Worm (Caenorhabditis elegans) whole organism, L3 larva: ENCODE measurements around the gene comt-4.

Experiments
- R02D3.7 ChIP-seq: fragments of 150-350 bp; optimal IDR thresholded peaks from 2 replicates; lab custom pipeline; 2014; ENCODE audit warnings: missing biosample characterization, missing genetic modification characterization
- ama-1 ChIP-seq: fragments of 150-350 bp; optimal IDR thresholded peaks from 2 replicates; lab custom pipeline; 2018
- ceh-16 ChIP-seq: sonication (generic microtip); optimal IDR thresholded peaks from 2 replicates; lab custom pipeline; 2017; ENCODE audit warnings: missing biosample characterization, missing genetic modification characterization
- ceh-28 ChIP-seq: fragments of 150-350 bp; optimal IDR thresholded peaks from 2 replicates; lab custom pipeline; 2014; ENCODE audit warnings: missing biosample characterization, missing genetic modification reagents, missing genetic modification characterization
- ceh-82 ChIP-seq: fragments of 150-350 bp; optimal IDR thresholded peaks from 2 replicates; lab custom pipeline; 2014; ENCODE audit warnings: missing biosample characterization, missing genetic modification characterization
- ceh-9 ChIP-seq: sonication (generic microtip); optimal IDR thresholded peaks from 2 replicates; lab custom pipeline; 2018; ENCODE audit warnings: missing biosample characterization, missing genetic modification characterization
- daf-12 ChIP-seq: fragments of 150-350 bp; optimal IDR thresholded peaks from 2 replicates; lab custom pipeline; 2014; ENCODE audit warnings: missing biosample characterization, missing genetic modification reagents, missing genetic modification characterization
- egl-27 ChIP-seq: sonication (generic microtip); optimal IDR thresholded peaks from 4 replicates; lab custom pipeline; 2017; ENCODE audit warnings: missing biosample characterization, missing genetic modification reagents, missing genetic modification characterization
- elt-1 ChIP-seq: fragments of 150-350 bp; optimal IDR thresholded peaks from 2 replicates; lab custom pipeline; 2014; ENCODE audit warnings: missing biosample characterization, missing genetic modification characterization
- elt-2 ChIP-seq: sonication (generic microtip); optimal IDR thresholded peaks from 2 replicates; lab custom pipeline; 2016; ENCODE audit warnings: missing genetic modification reagents, mild to moderate bottlenecking, missing genetic modification characterization, missing compliant biosample characterization
- elt-3 ChIP-seq, 3 experiments: fragments of 150-350 bp in 1 of 3; sonication (generic microtip) in 2 of 3; optimal IDR thresholded peaks; 2 replicates in 2 of 3; 4 replicates in 1 of 3; lab custom pipeline; 2014 to 2017; ENCODE audit warnings: missing biosample characterization in 3 of 3, missing genetic modification characterization in 3 of 3
- eor-1 ChIP-seq, 2 experiments: fragments of 150-350 bp; optimal IDR thresholded peaks; 2 replicates each; lab custom pipeline; 2014 to 2018; ENCODE audit warnings: missing biosample characterization in 2 of 2, missing genetic modification characterization in 2 of 2
- fkh-10 ChIP-seq: sonication (generic microtip); optimal IDR thresholded peaks from 2 replicates; lab custom pipeline; 2017; ENCODE audit warnings: missing biosample characterization, missing genetic modification reagents, missing genetic modification characterization
- fos-1 ChIP-seq: fragments of 150-350 bp; optimal IDR thresholded peaks from 2 replicates; lab custom pipeline; 2014; ENCODE audit warnings: missing biosample characterization, missing genetic modification characterization
- hmg-11 ChIP-seq: sonication (generic microtip); optimal IDR thresholded peaks from 2 replicates; lab custom pipeline; 2016; ENCODE audit warnings: missing genetic modification characterization, missing compliant biosample characterization
- jun-1 ChIP-seq: fragments of 150-350 bp; optimal IDR thresholded peaks from 2 replicates; lab custom pipeline; 2014; ENCODE audit warnings: missing biosample characterization, missing genetic modification reagents, missing genetic modification characterization
- lin-15B ChIP-seq: fragments of 150-350 bp; optimal IDR thresholded peaks from 2 replicates; lab custom pipeline; 2014; ENCODE audit warnings: missing biosample characterization, missing genetic modification characterization
- lsy-12 ChIP-seq: sonication (generic microtip); optimal IDR thresholded peaks from 2 replicates; lab custom pipeline; 2016; ENCODE audit warnings: mild to moderate bottlenecking, missing genetic modification characterization, missing compliant biosample characterization
- mdl-1 ChIP-seq: fragments of 150-350 bp; optimal IDR thresholded peaks from 2 replicates; lab custom pipeline; 2014; ENCODE audit warnings: missing biosample characterization, missing genetic modification characterization
- mml-1 ChIP-seq: fragments of 150-350 bp; sonication (generic microtip); optimal IDR thresholded peaks from 3 replicates; lab custom pipeline; 2014; ENCODE audit warnings: missing biosample characterization, missing genetic modification characterization
- nfya-1 ChIP-seq: sonication (generic microtip); optimal IDR thresholded peaks from 2 replicates; lab custom pipeline; 2017; ENCODE audit warnings: missing genetic modification characterization, mild to moderate bottlenecking, missing compliant biosample characterization, antibody characterized with exemption, moderate library complexity; ENCODE audit not compliant: insufficient read depth
- nhr-11 ChIP-seq: fragments of 150-350 bp; optimal IDR thresholded peaks from 2 replicates; lab custom pipeline; 2014; ENCODE audit warnings: missing biosample characterization, missing genetic modification characterization
- nhr-12 ChIP-seq: fragments of 150-350 bp; optimal IDR thresholded peaks from 2 replicates; lab custom pipeline; 2014; ENCODE audit warnings: missing biosample characterization, missing genetic modification characterization
- nhr-23 ChIP-seq: fragments of 150-350 bp; optimal IDR thresholded peaks from 2 replicates; lab custom pipeline; 2014; ENCODE audit warnings: missing biosample characterization, missing genetic modification reagents, missing genetic modification characterization
- nhr-28 ChIP-seq: fragments of 150-350 bp; optimal IDR thresholded peaks from 2 replicates; lab custom pipeline; 2014; ENCODE audit warnings: missing biosample characterization, missing genetic modification characterization
- nhr-43 ChIP-seq: sonication (generic microtip); optimal IDR thresholded peaks from 2 replicates; lab custom pipeline; 2016; ENCODE audit warnings: mild to moderate bottlenecking, missing genetic modification characterization, missing compliant biosample characterization; ENCODE audit not compliant: poor library complexity, severe bottlenecking
- nhr-67 ChIP-seq: fragments of 150-350 bp; optimal IDR thresholded peaks from 2 replicates; lab custom pipeline; 2014; ENCODE audit warnings: missing biosample characterization, missing genetic modification characterization
- nhr-77 ChIP-seq: fragments of 150-350 bp; optimal IDR thresholded peaks from 2 replicates; lab custom pipeline; 2014; ENCODE audit warnings: missing biosample characterization, missing genetic modification characterization
- pha-4 ChIP-seq: fragments of 150-350 bp; optimal IDR thresholded peaks from 2 replicates; lab custom pipeline; 2014; ENCODE audit warnings: missing biosample characterization, missing genetic modification reagents, missing genetic modification characterization
- sea-2 ChIP-seq: fragments of 150-350 bp; sonication (generic microtip); optimal IDR thresholded peaks from 4 replicates; lab custom pipeline; 2014; ENCODE audit warnings: missing biosample characterization, missing genetic modification reagents, missing genetic modification characterization
- snpc-4 ChIP-seq: fragments of 150-350 bp; optimal IDR thresholded peaks from 2 replicates; lab custom pipeline; 2014; ENCODE audit warnings: missing biosample characterization, missing genetic modification characterization
- tbx-2 ChIP-seq: sonication (generic microtip); optimal IDR thresholded peaks from 2 replicates; lab custom pipeline; 2016; ENCODE audit warnings: mild to moderate bottlenecking, missing genetic modification characterization, missing compliant biosample characterization
- unc-62 ChIP-seq: fragments of 150-350 bp; sonication (generic microtip); optimal IDR thresholded peaks from 4 replicates; lab custom pipeline; 2014; ENCODE audit warnings: missing biosample characterization, missing genetic modification reagents, missing genetic modification characterization
- zag-1 ChIP-seq: fragments of 150-350 bp; optimal IDR thresholded peaks from 2 replicates; lab custom pipeline; 2014; ENCODE audit warnings: missing biosample characterization, missing genetic modification characterization
- ztf-11 ChIP-seq: fragments of 150-350 bp; optimal IDR thresholded peaks from 2 replicates; lab custom pipeline; 2014; ENCODE audit warnings: missing biosample characterization, missing genetic modification characterization
- ztf-4 ChIP-seq: fragments of 150-350 bp; optimal IDR thresholded peaks from 2 replicates; lab custom pipeline; 2014; ENCODE audit warnings: missing biosample characterization, missing genetic modification characterization

comt-4 gene

DNA sequence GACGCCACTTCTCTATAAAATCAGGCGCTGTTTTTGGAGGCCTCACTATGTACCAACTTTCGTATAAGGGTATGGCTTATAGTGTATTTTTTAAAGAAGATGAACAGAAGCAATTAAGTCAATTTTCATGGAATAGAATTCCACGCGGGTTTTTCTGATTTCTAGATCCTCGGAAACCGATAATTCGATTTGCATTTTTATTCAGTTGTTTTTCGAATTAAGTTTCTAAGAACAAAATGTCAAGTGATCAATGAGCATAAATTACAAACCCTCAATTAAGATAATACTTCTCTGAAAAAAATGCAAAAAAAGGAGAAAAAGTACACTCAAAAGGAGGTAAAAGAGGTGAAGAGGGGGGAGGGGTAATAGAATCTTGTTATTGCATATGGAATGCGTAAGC is 28.7 kb downstream of the comt-4 start:
- TF ChIP-seq ceh-16 (tag; lab: Kevin White, UChicago): no peak
- no peak for TF ChIP-seq hmg-11 (tag; lab: Kevin White, UChicago)
- TF ChIP-seq egl-27 (tag; lab: Kevin White, UChicago): no peak
- no peak for TF ChIP-seq mml-1
- TF ChIP-seq elt-2 (tag; lab: Kevin White, UChicago): no peak
- no peak for TF ChIP-seq ceh-82 (tag; lab: Kevin White, UChicago)
- no peak for TF ChIP-seq snpc-4
- no peak for TF ChIP-seq jun-1 (tag; lab: Kevin White, UChicago)
- no peak for TF ChIP-seq sea-2 (GFP tag; lab: Kevin White, UChicago)
- TF ChIP-seq zag-1 (tag; lab: Kevin White, UChicago): no peak
- TF ChIP-seq nhr-12 (tag; lab: Kevin White, UChicago): no peak
- TF ChIP-seq nhr-77 (tag; lab: Kevin White, UChicago): no peak
- TF ChIP-seq nhr-67 (tag; lab: Kevin White, UChicago): no peak
- TF ChIP-seq elt-3 (tag; optimal IDR thresholded peaks at IDR 0.05; lab: Kevin White, UChicago): no peak
- TF ChIP-seq lsy-12 (tag; lab: Kevin White, UChicago): no peak
- TF ChIP-seq ztf-4 (tag; lab: Kevin White, UChicago): no peak
- TF ChIP-seq, all 47 proteins: peak for 0

DNA sequence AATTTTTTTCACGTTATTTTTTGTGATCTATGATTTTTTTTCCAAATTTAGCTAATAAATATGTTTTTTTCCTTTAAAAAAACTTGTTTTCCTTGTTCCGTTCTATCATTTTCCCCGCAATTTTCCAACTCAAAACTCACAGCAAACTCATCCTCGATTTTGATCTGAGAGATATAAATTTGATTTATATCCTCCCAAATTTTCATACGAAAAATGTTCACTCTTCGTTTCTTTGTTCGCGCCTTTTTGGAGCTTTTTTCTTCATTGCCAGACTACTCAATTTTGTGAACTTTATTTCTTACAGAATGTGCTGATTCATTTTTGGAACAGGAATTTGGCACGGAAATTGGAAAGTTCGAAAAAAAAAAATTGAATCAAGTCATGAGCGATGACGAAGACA is 31.3 kb downstream of the comt-4 start, which contains the start of gene F59A7.14:
F59A7.14 (plus strand) TSS at position 301 of the 400 bp plus-strand sequence.
- TF ChIP-seq unc-62 (GFP tag; lab: Kevin White, UChicago) (no peak), nhr-11 (tag; lab: Kevin White, UChicago) (no peak), nfya-1 (tag; lab: Kevin White, UChicago) (no peak), R02D3.7 (no peak), nhr-77 (tag; lab: Kevin White, UChicago) (no peak), snpc-4 (no peak), lin-15B (no peak), ceh-28 (tag; lab: Kevin White, UChicago) (no peak), fos-1 (tag; lab: Kevin White, UChicago) (no peak), ceh-82 (tag; lab: Kevin White, UChicago) (no peak), elt-1 (no peak), eor-1 (tag; optimal IDR thresholded peaks at IDR 0.05; lab: Kevin White, UChicago) (no peak)

DNA sequence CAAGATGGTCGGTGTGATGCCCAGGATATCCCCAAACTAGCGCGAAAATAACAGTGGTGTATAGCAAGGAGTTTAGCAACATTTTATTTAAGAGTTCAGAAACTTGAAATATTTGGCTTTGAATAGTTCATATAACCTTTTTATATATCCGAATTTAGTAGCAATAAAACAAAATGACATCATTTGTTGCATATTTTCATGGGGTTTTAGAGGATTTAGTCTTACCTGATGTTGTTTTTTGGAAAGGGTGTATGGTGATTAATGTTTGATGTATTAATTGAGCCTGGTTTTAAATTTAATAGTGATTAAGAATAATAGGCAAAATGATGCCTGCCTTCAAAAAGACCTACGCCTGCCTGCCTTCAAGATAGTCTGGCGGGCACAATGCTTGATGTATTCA is 33.6 kb downstream of the comt-4 start, which contains the start of gene F59A7.2:
F59A7.2 (minus strand) TSS at position 101 of the 400 bp plus-strand sequence.
- no peak for TF ChIP-seq nhr-28
- no peak for TF ChIP-seq elt-2 (tag; lab: Kevin White, UChicago)
- no peak for TF ChIP-seq nfya-1 (tag; lab: Kevin White, UChicago)
- no peak for TF ChIP-seq mdl-1 (tag; lab: Kevin White, UChicago)
- no peak for TF ChIP-seq nhr-43 (tag; lab: Kevin White, UChicago)
- no peak for TF ChIP-seq lin-15B
- TF ChIP-seq fos-1 (tag; lab: Kevin White, UChicago): no peak
- no peak for TF ChIP-seq tbx-2
- TF ChIP-seq nhr-77 (tag; lab: Kevin White, UChicago): no peak
- no peak for TF ChIP-seq fkh-10
- no peak for TF ChIP-seq nhr-23 (tag; lab: Kevin White, UChicago)
- no peak for TF ChIP-seq elt-3 (tag; optimal IDR thresholded peaks at IDR 0.05; lab: Kevin White, UChicago)
- TF ChIP-seq nhr-11 (tag; lab: Kevin White, UChicago): no peak
- no peak for TF ChIP-seq pha-4
- no peak for TF ChIP-seq daf-12 (tag; lab: Kevin White, UChicago)
- TF ChIP-seq mml-1: no peak
- no peak for TF ChIP-seq ama-1 (lab: Kevin White, UChicago)
- no peak for TF ChIP-seq egl-27 (tag; lab: Kevin White, UChicago)
- TF ChIP-seq ceh-28 (tag; lab: Kevin White, UChicago): no peak

DNA sequence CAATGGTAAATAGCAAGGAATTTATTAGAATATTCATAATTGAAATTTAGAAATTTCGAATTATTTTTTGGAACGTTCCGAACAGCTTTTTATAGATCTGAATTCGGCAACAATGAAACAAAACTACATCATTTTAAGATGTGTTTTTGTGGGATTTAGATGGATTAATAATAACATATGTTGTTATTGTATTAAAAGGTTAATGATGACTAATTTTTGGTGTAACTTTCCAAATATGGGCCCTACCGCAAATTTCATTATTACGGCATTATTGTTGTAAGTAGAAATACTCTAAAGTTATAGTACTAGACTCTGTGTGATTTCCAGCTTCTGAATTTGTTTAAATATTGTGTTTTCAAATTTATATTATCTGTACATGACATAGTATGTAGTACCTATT is 36.2 kb downstream of the comt-4 start, which contains the start of gene F59A7.11:
F59A7.11 (minus strand) TSS at position 101 of the 400 bp plus-strand sequence.
- TF ChIP-seq elt-2 (tag; lab: Kevin White, UChicago) (no peak), ztf-11 (tag; lab: Kevin White, UChicago) (no peak), nhr-23 (tag; lab: Kevin White, UChicago) (no peak), sea-2 (GFP tag; lab: Kevin White, UChicago) (no peak), tbx-2 (no peak), ceh-9 (tag; lab: Kevin White, UChicago) (no peak), snpc-4 (no peak), jun-1 (tag; lab: Kevin White, UChicago) (no peak), mml-1 (no peak), ceh-16 (tag; lab: Kevin White, UChicago) (no peak), pha-4 (no peak)
